Fruit fly (Drosophila melanogaster): ENCODE data around the gene Qtzl.

Qtzl gene

DNA sequence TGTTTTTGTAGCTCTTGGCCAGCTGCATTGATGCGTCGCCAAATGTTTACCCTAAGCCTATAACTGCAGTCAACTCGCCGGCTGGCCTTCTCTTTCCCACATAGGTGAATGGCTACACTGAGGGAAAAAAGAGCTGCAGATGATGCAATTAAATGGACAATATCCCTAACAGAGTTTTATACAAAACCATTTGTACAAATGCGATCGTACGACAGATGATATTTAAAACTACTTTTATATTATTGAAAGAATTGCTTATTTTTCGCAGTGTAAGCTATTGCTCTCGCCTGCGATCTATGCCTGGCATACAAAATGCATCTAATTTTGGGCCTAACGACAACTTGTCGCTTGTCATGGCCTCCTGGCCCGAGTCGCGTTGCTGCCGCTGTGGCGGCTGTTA, 45.6 kb upstream of the Qtzl start (continued):
- TF ChIP-seq acj6 (GFP tag; optimal IDR thresholded peaks at IDR 0.05) (peak; percentile 73), CG32006 (GFP tag; optimal IDR thresholded peaks at IDR 0.05) (peak; percentile 94), ss (GFP tag; optimal IDR thresholded peaks at IDR 0.05) (peak in 1 of 2 experiments; percentile 23), CG11762 (GFP tag; optimal IDR thresholded peaks at IDR 0.05; ENCODE audit: insufficient read depth) (peak; percentile 52), achi (GFP tag; optimal IDR thresholded peaks at IDR 0.05) (peak; percentile 78), CG1621 (tag; optimal IDR thresholded peaks at IDR 0.05) (peak; percentile 64), CG6808 (GFP tag; optimal IDR thresholded peaks at IDR 0.05) (peak; percentile 27), salr (GFP tag; optimal IDR thresholded peaks at IDR 0.05) (peak; percentile 39 to 78), Hr38 (GFP tag; optimal IDR thresholded peaks at IDR 0.05) (peak; percentile 66), Gug (GFP tag; IDR thresholded peaks at IDR 0.05) (peak; percentile 89), CG11294 (GFP tag; IDR thresholded peaks at IDR 0.05) (peak; percentile 88), CG3919 (GFP tag; optimal IDR thresholded peaks at IDR 0.05) (peak; percentile 67), CG6854 (GFP tag; optimal IDR thresholded peaks at IDR 0.05) (no peak), CG6792 (GFP tag; optimal IDR thresholded peaks at IDR 0.05) (peak; percentile 47), CG4318 (GFP tag; optimal IDR thresholded peaks at IDR 0.05) (peak; percentile 90), CG16779 (tag; optimal IDR thresholded peaks at IDR 0.05) (peak; percentile 73), dsx (GFP tag; optimal IDR thresholded peaks at IDR 0.05; ENCODE audit: poor library complexity, severe bottlenecking) (peak; percentile 7), Hr39 (GFP tag; optimal IDR thresholded peaks at IDR 0.05) (peak; percentile 56), lz (GFP tag; optimal IDR thresholded peaks at IDR 0.05) (peak; percentile 35), CG31627 (GFP tag; optimal IDR thresholded peaks at IDR 0.05) (peak; percentile 56), CG8319 (GFP tag; optimal IDR thresholded peaks at IDR 0.05) (no peak), vri (GFP tag; optimal IDR thresholded peaks at IDR 0.05) (no peak), CG3032 (tag; optimal IDR thresholded peaks at IDR 0.05) (peak; percentile 49), dac (GFP tag; optimal IDR thresholded peaks at IDR 0.05) (peak; percentile 87), Sox14 (GFP tag; optimal IDR thresholded peaks at IDR 0.05) (peak; percentile 75), CG8119 (GFP tag; IDR thresholded peaks at IDR 0.05) (peak; percentile 96), CG15336 (GFP tag; IDR thresholded peaks at IDR 0.05) (peak; percentile 95), spab (GFP tag; optimal IDR thresholded peaks at IDR 0.05) (peak; percentile 5), Hr4 (GFP tag; optimal IDR thresholded peaks at IDR 0.05) (peak; percentile 94), Ets96B (tag; optimal IDR thresholded peaks at IDR 0.05) (peak; percentile 31), eg (GFP tag; IDR thresholded peaks at IDR 0.05) (peak; percentile 96), fkh (GFP tag; optimal IDR thresholded peaks at IDR 0.05) (no peak), CG10631 (GFP tag; optimal IDR thresholded peaks at IDR 0.05) (peak; percentile 80), CG10669 (GFP tag; optimal IDR thresholded peaks at IDR 0.05) (peak; percentile 56), fd85E (GFP tag; optimal IDR thresholded peaks at IDR 0.05) (no peak)

DNA sequence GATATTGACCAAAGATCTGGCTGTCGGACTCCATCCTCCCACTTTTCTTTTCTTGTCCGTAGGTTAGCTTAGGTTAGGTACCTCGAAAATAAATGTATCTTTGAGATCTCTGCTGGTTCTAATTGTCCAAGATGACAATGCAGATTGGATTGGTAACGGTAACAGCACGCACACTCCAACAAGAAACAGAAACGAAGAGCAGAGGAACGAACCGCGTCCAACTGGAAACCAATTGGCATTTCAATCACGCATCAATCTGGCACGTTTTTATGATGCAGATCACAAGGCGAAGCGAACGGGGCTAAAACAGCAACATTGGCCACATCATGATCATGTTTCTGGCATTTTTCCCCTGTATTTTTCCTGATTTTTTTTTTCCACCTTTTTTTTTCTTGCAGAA, 39.7 kb upstream of the Qtzl start:
- TF ChIP-seq Blimp-1 (GFP tag; optimal IDR thresholded peaks at IDR 0.05), result no peak
- no peak for TF ChIP-seq CG11294 (GFP tag; IDR thresholded peaks at IDR 0.05)
- TF ChIP-seq dsx (GFP tag; optimal IDR thresholded peaks at IDR 0.05; ENCODE audit: poor library complexity, severe bottlenecking), result no peak
- no peak for TF ChIP-seq CG7368 (GFP tag; optimal IDR thresholded peaks at IDR 0.05)
- TF ChIP-seq CG6808 (GFP tag; optimal IDR thresholded peaks at IDR 0.05), result no peak
- no peak for TF ChIP-seq CG34406 (GFP tag; optimal IDR thresholded peaks at IDR 0.05)
- TF ChIP-seq CG1621 (tag; optimal IDR thresholded peaks at IDR 0.05), result no peak
- TF ChIP-seq topi (GFP tag; optimal IDR thresholded peaks at IDR 0.05), result no peak
- TF ChIP-seq CG3919 (GFP tag; optimal IDR thresholded peaks at IDR 0.05), result no peak
- TF ChIP-seq Sox15 (GFP tag; optimal IDR thresholded peaks at IDR 0.05), result no peak
- TF ChIP-seq Smox (GFP tag; optimal IDR thresholded peaks at IDR 0.05), result no peak
- TF ChIP-seq eg (GFP tag; IDR thresholded peaks at IDR 0.05), result no peak
- no peak for TF ChIP-seq Hr39 (GFP tag; optimal IDR thresholded peaks at IDR 0.05)
